Worm (Caenorhabditis elegans) whole organism, young adult: Measurements from ENCODE around the gene nhr-4.
"Not testable (repeated sequence)": the region's sequence is repeated elsewhere in the genome, so short reads cannot be mapped to it uniquely, and the experiment has no call there.

Source experiments
- B0035.1 ChIP-seq: sonication (generic microtip); optimal IDR thresholded peaks from 2 replicates; lab custom pipeline; 2016; ENCODE audit warnings: missing genetic modification characterization, mild to moderate bottlenecking, missing compliant biosample characterization, missing genotype, missing genetic modification reagents
- B0261.1 ChIP-seq: sonication (generic microtip); optimal IDR thresholded peaks from 2 replicates; lab custom pipeline; 2016; ENCODE audit warnings: mild to moderate bottlenecking, missing genetic modification characterization, moderate library complexity, missing compliant biosample characterization
- C06A6.2 ChIP-seq: fragments of 200-800 bp; sonication (Bioruptor generic); conservative IDR thresholded peaks from 2 replicates; pipeline ENCODE4 v1.3.6; 2022; ENCODE audit warnings: missing genetic modification characterization, missing compliant biosample characterization
- C17E4.6 ChIP-seq: fragments of 200-800 bp; sonication (Bioruptor generic); IDR thresholded peaks from 2 replicates; pipeline ENCODE4 v1.3.6; 2022; ENCODE audit warnings: missing genetic modification reagents, missing genetic modification characterization, missing compliant biosample characterization
- F10E7.11 ChIP-seq: sonication (generic microtip); optimal IDR thresholded peaks from 2 replicates; lab custom pipeline; 2017; ENCODE audit warnings: mild to moderate bottlenecking, missing genetic modification characterization, moderate library complexity, missing compliant biosample characterization
- F39B2.1 ChIP-seq: fragments of 200-800 bp; sonication (Bioruptor generic); IDR thresholded peaks from 2 replicates; pipeline ENCODE4 v1.3.6; 2022; ENCODE audit warnings: missing genetic modification reagents, missing genetic modification characterization, missing compliant biosample characterization
- F57C9.4 ChIP-seq: sonication (generic microtip); optimal IDR thresholded peaks from 2 replicates; lab custom pipeline; 2017; ENCODE audit warnings: mild to moderate bottlenecking, missing genetic modification characterization, missing compliant biosample characterization
- Y79H2A.3 ChIP-seq: fragments of 200-800 bp; sonication (Bioruptor generic); conservative IDR thresholded peaks from 2 replicates; pipeline ENCODE4 v1.3.6; 2022; ENCODE audit warnings: missing genetic modification reagents, missing genetic modification characterization, missing compliant biosample characterization
- aptf-2 ChIP-seq: fragments of 200-800 bp; sonication (Bioruptor generic); conservative IDR thresholded peaks from 2 replicates; pipeline ENCODE4 v1.3.6; 2022; ENCODE audit warnings: missing genetic modification reagents, missing genetic modification characterization, missing compliant biosample characterization
- aptf-3 ChIP-seq: fragments of 200-800 bp; sonication (Bioruptor generic); IDR thresholded peaks from 2 replicates; pipeline ENCODE4 v1.3.6; 2022; ENCODE audit warnings: missing genetic modification characterization, missing compliant biosample characterization
- athp-1 ChIP-seq: sonication (generic microtip); optimal IDR thresholded peaks from 2 replicates; lab custom pipeline; 2017; ENCODE audit warnings: mild to moderate bottlenecking, missing genetic modification characterization, missing compliant biosample characterization
- ccch-3 ChIP-seq: fragments of 200-800 bp; sonication (Bioruptor generic); optimal IDR thresholded peaks from 2 replicates; lab custom pipeline; 2018; ENCODE audit warnings: mild to moderate bottlenecking, missing genetic modification characterization, missing compliant biosample characterization
- chd-7 ChIP-seq: sonication (generic microtip); optimal IDR thresholded peaks from 2 replicates; lab custom pipeline; 2016; ENCODE audit warnings: mild to moderate bottlenecking, missing genetic modification characterization, moderate library complexity, missing compliant biosample characterization
- die-1 ChIP-seq: sonication (generic microtip); optimal IDR thresholded peaks from 2 replicates; lab custom pipeline; 2016; ENCODE audit warnings: missing genotype, mild to moderate bottlenecking, missing genetic modification characterization, missing compliant biosample characterization
- gei-17 ChIP-seq: fragments of 200-800 bp; sonication (Bioruptor generic); optimal IDR thresholded peaks from 2 replicates; lab custom pipeline; 2018; ENCODE audit warnings: mild to moderate bottlenecking, missing genetic modification characterization, missing compliant biosample characterization
- madf-8 ChIP-seq: fragments of 200-800 bp; sonication (Bioruptor generic); conservative IDR thresholded peaks from 2 replicates; pipeline ENCODE4 v1.3.6; 2022; ENCODE audit warnings: missing genetic modification reagents, missing genetic modification characterization, missing compliant biosample characterization
- mxl-1 ChIP-seq: sonication (generic microtip); optimal IDR thresholded peaks from 2 replicates; lab custom pipeline; 2016; ENCODE audit warnings: missing genetic modification characterization, missing compliant biosample characterization
- nfya-2 ChIP-seq: fragments of 200-800 bp; sonication (Bioruptor generic); IDR thresholded peaks from 2 replicates; pipeline ENCODE4 v1.3.6; 2022; ENCODE audit warnings: missing genetic modification reagents, missing genetic modification characterization, missing compliant biosample characterization
- nhr-27 ChIP-seq: fragments of 200-800 bp; sonication (Bioruptor generic); optimal IDR thresholded peaks from 2 replicates; lab custom pipeline; 2018; ENCODE audit warnings: mild to moderate bottlenecking, missing genetic modification characterization, moderate library complexity, missing compliant biosample characterization
- nhr-90 ChIP-seq: sonication (generic microtip); optimal IDR thresholded peaks from 2 replicates; lab custom pipeline; 2016; ENCODE audit warnings: missing genotype, mild to moderate bottlenecking, missing genetic modification characterization, missing compliant biosample characterization
- rec-8 ChIP-seq, 2 experiments: sonication (generic microtip); optimal IDR thresholded peaks; 2 replicates each; lab custom pipeline; 2016; ENCODE audit warnings: mild to moderate bottlenecking in 2 of 2, missing genetic modification characterization in 2 of 2, missing genetic modification reagents in 2 of 2, missing genotype in 2 of 2, missing biosample characterization in 1 of 2, missing compliant biosample characterization in 1 of 2, moderate library complexity in 1 of 2
- sdz-38 ChIP-seq: sonication (generic microtip); optimal IDR thresholded peaks from 2 replicates; lab custom pipeline; 2016; ENCODE audit warnings: missing genotype, missing genetic modification characterization, missing compliant biosample characterization
- snpc-1.1 ChIP-seq: sonication (generic microtip); optimal IDR thresholded peaks from 2 replicates; lab custom pipeline; 2017; ENCODE audit warnings: missing genetic modification characterization, mild to moderate bottlenecking, missing compliant biosample characterization, antibody characterized with exemption, moderate library complexity, missing genotype, missing genetic modification reagents; ENCODE audit not compliant: insufficient read depth
- tbx-9 ChIP-seq: sonication (generic microtip); optimal IDR thresholded peaks from 2 replicates; lab custom pipeline; 2016; ENCODE audit warnings: borderline replicate concordance, missing genetic modification characterization, inconsistent platforms, missing compliant biosample characterization
- ztf-18 ChIP-seq: sonication (generic microtip); optimal IDR thresholded peaks from 2 replicates; lab custom pipeline; 2016; ENCODE audit warnings: missing genotype, mild to moderate bottlenecking, missing genetic modification characterization, missing compliant biosample characterization
- ztf-26 ChIP-seq: sonication (generic microtip); optimal IDR thresholded peaks from 2 replicates; lab custom pipeline; 2017; ENCODE audit warnings: missing genetic modification characterization, missing compliant biosample characterization
- ztf-28 ChIP-seq: fragments of 200-800 bp; sonication (Bioruptor generic); IDR thresholded peaks from 2 replicates; pipeline ENCODE4 v1.3.6; 2022; ENCODE audit warnings: missing genetic modification reagents, missing genetic modification characterization, missing compliant biosample characterization
- ztf-3 ChIP-seq: fragments of 200-800 bp; sonication (Bioruptor generic); optimal IDR thresholded peaks from 2 replicates; lab custom pipeline; 2018; ENCODE audit warnings: mild to moderate bottlenecking, missing genetic modification characterization, missing compliant biosample characterization
- ztf-6 ChIP-seq: fragments of 200-800 bp; sonication (Bioruptor generic); IDR thresholded peaks from 2 replicates; pipeline ENCODE4 v1.3.6; 2022; ENCODE audit warnings: missing genetic modification reagents, missing genetic modification characterization, missing compliant biosample characterization

The nhr-4 gene

DNA sequence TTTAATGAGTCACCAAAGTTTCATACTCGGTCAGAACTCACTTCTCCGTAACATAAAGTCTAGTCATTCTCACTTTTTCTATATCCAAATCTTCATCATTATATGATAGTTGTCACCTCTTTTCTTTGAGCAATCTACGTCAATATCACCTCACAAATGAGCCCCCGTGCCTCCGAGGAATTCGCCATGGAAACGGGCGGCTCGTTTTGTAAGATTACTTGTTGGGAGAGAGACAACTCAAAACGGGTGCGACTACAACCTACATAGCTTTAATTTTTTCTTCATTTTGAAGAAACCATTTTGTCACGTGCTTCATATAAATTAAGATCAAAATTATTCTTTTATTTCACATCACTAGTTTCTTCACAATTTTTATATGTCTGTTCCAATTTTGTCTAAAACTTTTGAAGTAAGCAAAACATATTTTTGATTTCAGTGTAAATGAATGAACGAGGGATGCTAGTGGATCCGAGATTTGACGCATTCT lies at the start of gene nhr-4:
Gene nhr-4 (plus strand): TSS at position 437 of the 487 bp plus-strand sequence.
- TF ChIP-seq nhr-90 (tag; lab: Kevin White, UChicago) (no peak), B0261.1 (no peak), sdz-38 (tag; lab: Kevin White, UChicago) (no peak), snpc-1.1 (tag; lab: Kevin White, UChicago) (no peak), nhr-27 (tag; lab: Kevin White, UChicago) (no peak), ccch-3 (GFP tag; lab: Kevin White, UChicago) (no peak), rec-8 (tag; optimal IDR thresholded peaks at IDR 0.05; lab: Kevin White, UChicago) (no peak), die-1 (tag; lab: Kevin White, UChicago) (no peak), ztf-6 (GFP tag; lab: Robert Waterston, UW) (no peak), C06A6.2 (no peak), mxl-1 (tag; lab: Kevin White, UChicago) (no peak), ztf-26 (tag; lab: Kevin White, UChicago) (no peak), B0035.1 (tag; lab: Kevin White, UChicago) (no peak), F39B2.1 (GFP tag; lab: Robert Waterston, UW) (no peak), chd-7 (tag; lab: Kevin White, UChicago) (no peak), tbx-9 (tag; lab: Kevin White, UChicago) (no peak), athp-1 (no peak), F57C9.4 (tag; lab: Kevin White, UChicago) (no peak), ztf-18 (tag; lab: Kevin White, UChicago) (no peak)

DNA sequence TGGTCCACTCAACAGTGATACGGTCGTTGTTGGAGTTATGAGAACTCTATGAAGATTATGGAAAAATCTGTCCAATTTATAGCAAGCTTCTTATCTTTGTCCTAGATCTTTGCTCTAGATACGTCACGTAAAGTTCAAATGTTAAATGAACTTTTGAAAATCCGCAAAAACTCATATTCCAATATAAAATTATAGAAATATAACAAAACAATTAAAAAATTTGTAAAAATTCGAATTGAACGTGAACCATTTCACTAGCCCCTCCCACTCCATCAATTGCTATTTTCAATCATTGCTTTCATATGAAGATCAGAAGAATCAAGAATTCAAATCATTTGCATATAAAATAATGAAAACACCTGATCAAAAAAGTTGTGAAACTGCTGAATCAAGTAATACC lies 46.5 kb upstream of the nhr-4 start, which contains the start of gene kin-21:
Gene kin-21 (plus strand): TSS at position 301 of the 400 bp plus-strand sequence.
- TF ChIP-seq aptf-3 (no peak), Y79H2A.3 (GFP tag; lab: Robert Waterston, UW) (no peak), gei-17 (GFP tag; lab: Kevin White, UChicago) (no peak), C17E4.6 (no peak), ztf-3 (GFP tag; lab: Kevin White, UChicago) (no peak), F10E7.11 (tag; lab: Kevin White, UChicago) (no peak), ztf-28 (GFP tag; lab: Robert Waterston, UW) (no peak)

DNA sequence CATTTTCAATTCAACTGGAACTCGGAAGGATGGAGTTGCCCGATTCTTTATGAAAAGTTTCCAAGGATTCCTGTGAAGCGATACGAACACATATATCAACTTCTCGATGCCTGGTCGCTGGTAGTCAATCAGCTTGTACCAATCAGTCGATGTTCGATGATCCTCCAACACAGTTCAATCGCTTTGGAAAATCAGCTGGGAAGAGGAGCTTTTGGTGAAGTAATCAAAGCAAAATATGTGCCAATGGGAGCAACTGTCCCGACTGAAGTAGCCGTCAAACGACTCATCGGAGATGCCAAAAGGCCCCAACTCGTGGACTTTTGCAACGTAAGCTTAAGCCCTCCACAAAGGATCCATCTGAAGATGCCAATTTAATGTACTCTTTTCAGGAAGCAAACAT lies 45.8 kb upstream of the nhr-4 start:
- TF ChIP-seq die-1 (tag; lab: Kevin White, UChicago) (no peak), nhr-90 (tag; lab: Kevin White, UChicago) (no peak), nfya-2 (GFP tag; lab: Robert Waterston, UW) (no peak)

DNA sequence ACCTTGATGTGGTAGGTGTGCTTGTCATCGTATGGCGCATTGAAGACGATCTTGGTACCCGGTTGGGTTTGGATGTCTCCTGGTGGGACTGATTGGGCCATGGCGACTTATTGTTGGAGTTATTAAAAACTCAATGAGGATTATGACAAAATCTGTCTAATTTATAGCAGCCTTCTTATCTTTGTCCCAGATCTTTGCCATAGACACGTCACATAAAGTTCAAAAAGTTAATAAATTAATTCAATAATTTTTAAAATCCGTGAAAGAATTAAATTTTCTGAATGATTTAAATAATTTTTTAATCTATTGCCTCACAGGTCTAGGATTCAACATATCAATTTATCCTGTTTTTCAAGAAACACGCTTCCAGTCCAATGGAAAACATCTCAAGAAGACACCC lies 42.8 kb upstream of the nhr-4 start, which contains the start of gene msp-81:
Gene msp-81 (minus strand): TSS at position 101 of the 400 bp plus-strand sequence.
- no peak for TF ChIP-seq madf-8 (GFP tag; lab: Robert Waterston, UW)
- TF ChIP-seq, all 124 proteins: peak for 0

DNA sequence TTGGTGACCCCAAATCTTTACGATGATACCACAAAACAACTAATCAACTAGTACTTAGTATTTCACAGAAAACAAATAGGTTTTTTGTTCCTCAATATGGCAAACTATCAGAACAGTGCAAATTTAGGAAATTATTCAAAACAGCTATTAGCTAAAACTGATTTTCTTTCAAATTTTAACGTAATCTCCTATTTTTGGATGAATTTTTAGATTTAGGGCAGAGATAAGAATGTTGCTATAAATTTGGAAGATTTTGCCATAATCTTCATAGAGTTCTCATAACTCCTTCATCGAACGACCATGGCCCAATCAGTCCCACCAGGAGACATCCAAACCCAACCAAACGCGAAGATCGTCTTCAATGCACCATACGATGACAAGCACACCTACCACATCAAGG lies 41.8 kb upstream of the nhr-4 start, which contains the start of gene msp-10:
Gene msp-10 (plus strand): TSS at position 301 of the 400 bp plus-strand sequence.
- not testable (repeated sequence) for TF ChIP-seq aptf-2 (GFP tag; lab: Robert Waterston, UW); nhr-90 (tag; lab: Kevin White, UChicago); F10E7.11 (tag; lab: Kevin White, UChicago)
